Worm (Caenorhabditis elegans): ENCODE data around the gene klp-17.

klp-17 gene

ce11 chrII:11433942-11434341 is 33.5 kb downstream of the klp-17 start, which contains the start of gene C05D12.5:
C05D12.5 (plus strand) TSS chrII:11434242.
- no peak for TF ChIP-seq ztf-23 (GFP tag; IDR thresholded peaks at IDR 0.05)
- TF ChIP-seq flt-1 (GFP tag; IDR thresholded peaks at IDR 0.05): no peak

ce11 chrII:11431584-11431983 is 35.9 kb downstream of the klp-17 start, which contains the start of gene C05D12.4:
C05D12.4 (plus strand) TSS chrII:11431884.
- no peak for TF ChIP-seq ztf-23 (GFP tag; IDR thresholded peaks at IDR 0.05)
- no peak for TF ChIP-seq T22C8.4 (GFP tag; IDR thresholded peaks at IDR 0.05)
- TF ChIP-seq tab-1 (GFP tag; IDR thresholded peaks at IDR 0.05): no peak
- no peak for TF ChIP-seq flt-1 (GFP tag; IDR thresholded peaks at IDR 0.05)
- TF ChIP-seq med-1 (GFP tag; optimal IDR thresholded peaks at IDR 0.05; ENCODE audit: insufficient read depth): no peak
- TF ChIP-seq ztf-29 (GFP tag; IDR thresholded peaks at IDR 0.05): no peak
- no peak for TF ChIP-seq ref-1 (GFP tag; conservative IDR thresholded peaks at IDR 0.05)
- TF ChIP-seq klf-2 (GFP tag; conservative IDR thresholded peaks at IDR 0.05): no peak
- TF ChIP-seq cog-1 (tag; optimal IDR thresholded peaks at IDR 0.05): no peak

ce11 chrII:11428599-11428998 is 38.8 kb downstream of the klp-17 start:
- TF ChIP-seq cog-1 (tag; optimal IDR thresholded peaks at IDR 0.05) (no peak), flt-1 (GFP tag; IDR thresholded peaks at IDR 0.05) (no peak), ztf-23 (GFP tag; IDR thresholded peaks at IDR 0.05) (no peak)

ce11 chrII:11427322-11427721 is 40.1 kb downstream of the klp-17 start:
- no peak for TF ChIP-seq med-1 (GFP tag; optimal IDR thresholded peaks at IDR 0.05; ENCODE audit: insufficient read depth)
- TF ChIP-seq T22C8.4 (GFP tag; IDR thresholded peaks at IDR 0.05): no peak
- no peak for TF ChIP-seq tab-1 (GFP tag; IDR thresholded peaks at IDR 0.05)

- TF ChIP-seq flt-1 (GFP tag; IDR thresholded peaks at IDR 0.05) (no peak), med-1 (GFP tag; optimal IDR thresholded peaks at IDR 0.05; ENCODE audit: insufficient read depth) (no peak), ztf-29 (GFP tag; IDR thresholded peaks at IDR 0.05) (no peak), ztf-23 (GFP tag; IDR thresholded peaks at IDR 0.05) (no peak), cog-1 (tag; optimal IDR thresholded peaks at IDR 0.05) (no peak), T22C8.4 (GFP tag; IDR thresholded peaks at IDR 0.05) (no peak), tab-1 (GFP tag; IDR thresholded peaks at IDR 0.05) (no peak), klf-2 (GFP tag; conservative IDR thresholded peaks at IDR 0.05) (no peak), ref-1 (GFP tag; conservative IDR thresholded peaks at IDR 0.05) (no peak)
These were observed 42.7 kb downstream of the klp-17 start, which contains the start of gene C05D12.3 for ce11 chrII:11424579-11425316. C05D12.3 (plus strand) TSS chrII:11425266.

- no peak for TF ChIP-seq med-1 (GFP tag; optimal IDR thresholded peaks at IDR 0.05; ENCODE audit: insufficient read depth)
- no peak for TF ChIP-seq ztf-29 (GFP tag; IDR thresholded peaks at IDR 0.05)
- TF ChIP-seq ztf-23 (GFP tag; IDR thresholded peaks at IDR 0.05): no peak
- TF ChIP-seq flt-1 (GFP tag; IDR thresholded peaks at IDR 0.05): no peak
- no peak for TF ChIP-seq klf-2 (GFP tag; conservative IDR thresholded peaks at IDR 0.05)
These were observed 43.4 kb downstream of the klp-17 start for ce11 chrII:11424032-11424431.

- no peak for TF ChIP-seq klf-2 (GFP tag; conservative IDR thresholded peaks at IDR 0.05)
- no peak for TF ChIP-seq ztf-29 (GFP tag; IDR thresholded peaks at IDR 0.05)
- TF ChIP-seq cog-1 (tag; optimal IDR thresholded peaks at IDR 0.05): no peak
- TF ChIP-seq med-1 (GFP tag; optimal IDR thresholded peaks at IDR 0.05; ENCODE audit: insufficient read depth): no peak
- TF ChIP-seq flt-1 (GFP tag; IDR thresholded peaks at IDR 0.05): no peak
- no peak for TF ChIP-seq tab-1 (GFP tag; IDR thresholded peaks at IDR 0.05)
- no peak for TF ChIP-seq ref-1 (GFP tag; conservative IDR thresholded peaks at IDR 0.05)
- no peak for TF ChIP-seq ztf-23 (GFP tag; IDR thresholded peaks at IDR 0.05)
- no peak for TF ChIP-seq T22C8.4 (GFP tag; IDR thresholded peaks at IDR 0.05)
These were observed 49.0 kb downstream of the klp-17 start for ce11 chrII:11418476-11418875.

- no peak for TF ChIP-seq ref-1 (GFP tag; conservative IDR thresholded peaks at IDR 0.05)
These were observed 49.4 kb downstream of the klp-17 start, which contains the start of gene C05D12.2 for ce11 chrII:11417999-11418398. C05D12.2 (plus strand) TSS chrII:11418299.
